Worm (Caenorhabditis elegans) whole organism, L1 larva: Measurements from ENCODE around the gene F58B4.3.

Source experiments
- C16A3.4 ChIP-seq: fragments of 150-350 bp; optimal IDR thresholded peaks from 2 replicates; lab custom pipeline; 2014; ENCODE audit warnings: missing biosample characterization, missing genetic modification characterization
- F16B12.6 ChIP-seq: fragments of 150-350 bp; optimal IDR thresholded peaks from 2 replicates; lab custom pipeline; 2014; ENCODE audit warnings: missing biosample characterization, missing genetic modification characterization
- Y116A8C.19 ChIP-seq: sonication (generic microtip); optimal IDR thresholded peaks from 2 replicates; lab custom pipeline; 2016; ENCODE audit warnings: missing compliant biosample characterization, missing genetic modification characterization, borderline replicate concordance
- alr-1 ChIP-seq: fragments of 200-800 bp; sonication (Bioruptor generic); optimal IDR thresholded peaks from 2 replicates; lab custom pipeline; 2018; ENCODE audit warnings: borderline replicate concordance, mild to moderate bottlenecking, missing genetic modification characterization, missing compliant biosample characterization
- ceh-8 ChIP-seq: fragments of 200-800 bp; sonication (Bioruptor generic); optimal IDR thresholded peaks from 2 replicates; lab custom pipeline; 2018; ENCODE audit warnings: mild to moderate bottlenecking, missing genetic modification characterization, moderate library complexity, missing compliant biosample characterization
- dpl-1 ChIP-seq, 3 experiments: fragments of 150-350 bp in 2 of 3; sonication (generic microtip) in 1 of 3; optimal IDR thresholded peaks; 2 replicates each; lab custom pipeline; 2014 to 2017; ENCODE audit warnings: missing biosample characterization in 3 of 3, missing genetic modification characterization in 3 of 3, missing genetic modification reagents in 3 of 3
- dsc-1 ChIP-seq: sonication (generic microtip); optimal IDR thresholded peaks from 2 replicates; lab custom pipeline; 2016; ENCODE audit warnings: mild to moderate bottlenecking, missing genetic modification characterization, missing compliant biosample characterization
- efl-1 ChIP-seq, 4 experiments: fragments of 150-350 bp; optimal IDR thresholded peaks in 3 of 4; peaks in 1 of 4; 1 replicate in 1 of 4; 2 replicates in 3 of 4; lab custom pipeline; 2014; ENCODE audit warnings: missing biosample characterization in 2 of 4, missing genetic modification characterization in 2 of 4, missing genetic modification reagents in 2 of 4
- egl-13 ChIP-seq: sonication (generic microtip); optimal IDR thresholded peaks from 2 replicates; lab custom pipeline; 2016; ENCODE audit warnings: missing genotype, missing genetic modification reagents, missing genetic modification characterization, missing compliant biosample characterization
- elt-2 ChIP-seq: sonication (generic microtip); optimal IDR thresholded peaks from 2 replicates; lab custom pipeline; 2016; ENCODE audit warnings: missing genetic modification characterization, mild to moderate bottlenecking, inconsistent platforms, missing compliant biosample characterization, missing genetic modification reagents
- elt-3 ChIP-seq, 6 experiments: fragments of 150-350 bp in 1 of 6; sonication (generic microtip); optimal IDR thresholded peaks; 2 replicates each; lab custom pipeline; 2017 to 2018; ENCODE audit warnings: missing biosample characterization in 6 of 6, missing genetic modification characterization in 6 of 6, inconsistent platforms in 1 of 6
- fkh-10 ChIP-seq: sonication (generic microtip); optimal IDR thresholded peaks from 2 replicates; lab custom pipeline; 2017; ENCODE audit warnings: missing biosample characterization, missing genetic modification reagents, missing genetic modification characterization
- fkh-8 ChIP-seq: sonication (generic microtip); optimal IDR thresholded peaks from 2 replicates; lab custom pipeline; 2016; ENCODE audit warnings: mild to moderate bottlenecking, missing genetic modification characterization, missing compliant biosample characterization
- grh-1 ChIP-seq: fragments of 200-800 bp; sonication (Bioruptor generic); IDR thresholded peaks from 2 replicates; pipeline ENCODE4 v1.3.6; 2022; ENCODE audit warnings: missing genetic modification reagents, missing genetic modification characterization, missing compliant biosample characterization
- hlh-17 ChIP-seq: fragments of 200-800 bp; sonication (Bioruptor generic); optimal IDR thresholded peaks from 2 replicates; lab custom pipeline; 2018; ENCODE audit warnings: missing genetic modification characterization, mild to moderate bottlenecking, missing compliant biosample characterization, moderate library complexity, borderline replicate concordance
- irx-1 ChIP-seq: sonication (generic microtip); optimal IDR thresholded peaks from 2 replicates; lab custom pipeline; 2016; ENCODE audit warnings: missing genetic modification characterization, missing compliant biosample characterization
- isw-1 ChIP-seq: fragments of 200-800 bp; sonication (Bioruptor generic); IDR thresholded peaks from 2 replicates; pipeline ENCODE4 v1.3.6; 2022; ENCODE audit warnings: missing genetic modification characterization, missing compliant biosample characterization
- lin-14 ChIP-seq: fragments of 200-800 bp; sonication (Bioruptor generic); optimal IDR thresholded peaks from 2 replicates; lab custom pipeline; 2018; ENCODE audit warnings: mild to moderate bottlenecking, missing genetic modification characterization, moderate library complexity, missing compliant biosample characterization
- lin-35 ChIP-seq, 2 experiments: fragments of 150-350 bp; optimal IDR thresholded peaks; 2 replicates each; lab custom pipeline; 2014; ENCODE audit warnings: missing biosample characterization in 2 of 2, missing genetic modification characterization in 2 of 2, missing genetic modification reagents in 2 of 2
- lsy-2 ChIP-seq, 2 experiments: fragments of 150-350 bp; optimal IDR thresholded peaks; 2 replicates each; lab custom pipeline; 2014; ENCODE audit warnings: missing biosample characterization in 2 of 2, missing genetic modification characterization in 2 of 2
- mef-2 ChIP-seq: fragments of 150-350 bp; optimal IDR thresholded peaks from 2 replicates; lab custom pipeline; 2014; ENCODE audit warnings: missing biosample characterization, missing genetic modification characterization
- mep-1 ChIP-seq: fragments of 150-350 bp; optimal IDR thresholded peaks from 2 replicates; lab custom pipeline; 2014; ENCODE audit warnings: missing biosample characterization, missing genetic modification characterization
- nhr-11 ChIP-seq: fragments of 150-350 bp; optimal IDR thresholded peaks from 2 replicates; lab custom pipeline; 2014; ENCODE audit warnings: missing biosample characterization, missing genetic modification characterization
- nhr-19 ChIP-seq: fragments of 200-800 bp; sonication (Bioruptor generic); conservative IDR thresholded peaks from 2 replicates; pipeline ENCODE4 v1.3.6; 2022; ENCODE audit warnings: missing genetic modification characterization, missing compliant biosample characterization
- nhr-20 ChIP-seq: sonication (generic microtip); optimal IDR thresholded peaks from 2 replicates; lab custom pipeline; 2016; ENCODE audit warnings: mild to moderate bottlenecking, missing genetic modification characterization, missing compliant biosample characterization
- nhr-47 ChIP-seq: sonication (generic microtip); optimal IDR thresholded peaks from 2 replicates; lab custom pipeline; 2016; ENCODE audit warnings: mild to moderate bottlenecking, missing genetic modification characterization, moderate library complexity, missing compliant biosample characterization
- nhr-71 ChIP-seq: sonication (generic microtip); optimal IDR thresholded peaks from 2 replicates; lab custom pipeline; 2016; ENCODE audit warnings: mild to moderate bottlenecking, missing genetic modification characterization, moderate library complexity, missing compliant biosample characterization
- nhr-76 ChIP-seq: sonication (generic microtip); optimal IDR thresholded peaks from 2 replicates; lab custom pipeline; 2017; ENCODE audit warnings: missing biosample characterization, missing genetic modification characterization
- nhr-77 ChIP-seq: fragments of 150-350 bp; optimal IDR thresholded peaks from 2 replicates; lab custom pipeline; 2014; ENCODE audit warnings: missing biosample characterization, missing genetic modification characterization
- nhr-85 ChIP-seq: sonication (generic microtip); peaks from one replicate; lab custom pipeline; 2016; ENCODE audit warnings: missing genetic modification characterization, inconsistent platforms, missing compliant biosample characterization
- pag-3 ChIP-seq: sonication (generic microtip); optimal IDR thresholded peaks from 2 replicates; lab custom pipeline; 2017; ENCODE audit warnings: missing genetic modification characterization, mild to moderate bottlenecking, missing compliant biosample characterization, antibody characterized with exemption, borderline replicate concordance; ENCODE audit not compliant: insufficient read depth
- pax-3 ChIP-seq: fragments of 200-800 bp; sonication (Bioruptor generic); optimal IDR thresholded peaks from 2 replicates; lab custom pipeline; 2018; ENCODE audit warnings: mild to moderate bottlenecking, missing genetic modification characterization, moderate library complexity, missing compliant biosample characterization
- pqm-1 ChIP-seq: sonication (generic microtip); optimal IDR thresholded peaks from 3 replicates; lab custom pipeline; 2017; ENCODE audit warnings: missing biosample characterization, missing genetic modification characterization
- skn-1 ChIP-seq: fragments of 150-350 bp; optimal IDR thresholded peaks from 2 replicates; lab custom pipeline; 2014; ENCODE audit warnings: missing biosample characterization, missing genetic modification characterization
- snpc-4 ChIP-seq: fragments of 150-350 bp; optimal IDR thresholded peaks from 2 replicates; lab custom pipeline; 2014; ENCODE audit warnings: missing biosample characterization, missing genetic modification characterization
- snu-23 ChIP-seq: sonication (generic microtip); optimal IDR thresholded peaks from 2 replicates; lab custom pipeline; 2016; ENCODE audit warnings: missing genetic modification characterization, missing compliant biosample characterization
- swsn-7 ChIP-seq: sonication (generic microtip); optimal IDR thresholded peaks from 2 replicates; lab custom pipeline; 2016; ENCODE audit warnings: missing genetic modification characterization, missing compliant biosample characterization
- unc-98 ChIP-seq: fragments of 200-800 bp; sonication (Bioruptor generic); IDR thresholded peaks from 2 replicates; pipeline ENCODE4 v1.3.6; 2022; ENCODE audit warnings: missing genetic modification characterization, missing compliant biosample characterization
- ztf-11 ChIP-seq, 2 experiments: sonication (generic microtip); optimal IDR thresholded peaks; 2 replicates each; lab custom pipeline; 2016 to 2017; ENCODE audit warnings: missing genetic modification characterization in 2 of 2, missing biosample characterization in 1 of 2, missing compliant biosample characterization in 1 of 2
- ztf-4 ChIP-seq: fragments of 150-350 bp; optimal IDR thresholded peaks from 2 replicates; lab custom pipeline; 2014; ENCODE audit warnings: missing biosample characterization, missing genetic modification characterization

F58B4.3 gene

DNA sequence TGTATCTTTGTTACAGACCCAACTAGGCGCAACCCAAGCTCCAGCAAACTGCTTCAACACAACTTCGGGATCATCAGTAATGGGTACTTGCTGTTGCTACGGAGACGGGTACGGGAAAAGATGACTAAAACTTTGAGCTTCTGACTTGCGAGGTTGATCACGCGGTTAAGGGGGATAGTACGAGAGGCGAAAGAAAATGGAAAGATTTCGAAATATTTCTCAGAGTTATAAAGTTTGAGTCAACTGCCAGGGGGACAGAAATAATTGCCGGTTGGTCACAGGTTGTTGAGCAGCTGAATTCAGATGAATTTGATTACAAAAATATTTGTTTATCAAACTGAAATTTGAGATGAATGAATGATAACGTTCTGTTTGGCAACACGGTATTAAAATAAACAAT is 4.0 kb upstream of the F58B4.3 start (continued):
- TF ChIP-seq snpc-4 (tag; lab: Kevin White, UChicago) (no peak), C16A3.4 (tag; lab: Kevin White, UChicago) (no peak)

DNA sequence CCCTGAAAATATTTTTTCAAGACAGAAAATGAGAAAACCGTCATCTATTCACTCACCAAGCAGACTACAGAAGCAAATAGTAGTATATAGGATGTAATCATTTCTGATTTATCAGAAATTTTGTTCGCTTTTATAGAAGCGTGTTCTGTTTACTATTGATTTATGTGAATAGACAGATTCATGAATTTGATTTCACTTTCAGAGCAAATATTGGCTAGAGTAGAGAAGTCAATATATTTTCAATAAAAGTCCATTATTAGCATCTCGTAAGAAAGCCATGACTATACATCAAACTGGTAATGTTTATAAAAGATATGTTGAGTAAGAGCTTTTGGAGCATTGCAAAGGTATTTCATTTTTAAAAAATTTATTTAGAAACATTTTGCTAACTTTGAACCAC is 1.6 kb downstream of the F58B4.3 start, which contains the start of gene scvp-1:
TSS of gene scvp-1 (minus strand) at position 101 of the 400 bp plus-strand sequence.
- no peak for TF ChIP-seq skn-1 (tag; lab: Kevin White, UChicago)
- TF ChIP-seq pag-3 (tag; lab: Kevin White, UChicago), result no peak
- TF ChIP-seq isw-1 (GFP tag; lab: Robert Waterston, UW), result no peak

DNA sequence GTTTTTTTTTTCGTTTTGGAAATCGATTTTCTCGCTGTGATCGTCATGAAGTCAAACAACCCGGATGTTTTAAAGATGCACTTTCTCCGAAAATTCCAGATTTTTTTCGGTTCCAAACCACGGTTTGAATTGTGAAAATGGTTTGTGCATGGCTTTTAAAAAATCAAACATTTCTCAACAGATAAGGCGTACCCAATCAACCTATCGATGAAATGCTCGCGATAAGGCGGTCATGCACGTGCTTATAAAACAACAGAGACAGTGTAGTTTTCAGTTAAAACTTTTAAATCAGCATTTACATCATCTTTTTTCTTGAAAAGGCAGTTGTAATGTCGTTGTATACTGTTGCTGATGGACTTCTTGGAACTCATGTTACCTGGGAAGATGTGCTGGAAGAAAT is 2.8 kb downstream of the F58B4.3 start, which contains the start of gene F58B4.5:
TSS of gene F58B4.5 (plus strand) at position 283 of the 400 bp plus-strand sequence.
- TF ChIP-seq nhr-20 (tag; lab: Kevin White, UChicago), result peak; percentile 51
- TF ChIP-seq lin-35 (GFP tag; optimal IDR thresholded peaks at IDR 0.05; lab: Kevin White, UChicago), result peak in 1 of 2 experiments; percentile 19
- no peak for TF ChIP-seq Y116A8C.19 (tag; lab: Kevin White, UChicago)
- TF ChIP-seq egl-13 (tag; lab: Kevin White, UChicago), result no peak
- no peak for TF ChIP-seq alr-1 (tag; lab: Kevin White, UChicago)
- no peak for TF ChIP-seq mef-2
- TF ChIP-seq efl-1 (optimal IDR thresholded peaks at IDR 0.05; lab: Kevin White, UChicago), result no peak
- TF ChIP-seq efl-1 (GFP tag; optimal IDR thresholded peaks at IDR 0.05 in 1 of 2; lab: Kevin White, UChicago), result peak in 1 of 2 experiments; percentile 43
- TF ChIP-seq pax-3, result no peak
- peak; percentile 89 for TF ChIP-seq elt-2 (tag; lab: Kevin White, UChicago)
- no peak for TF ChIP-seq nhr-11 (tag; lab: Kevin White, UChicago)

DNA sequence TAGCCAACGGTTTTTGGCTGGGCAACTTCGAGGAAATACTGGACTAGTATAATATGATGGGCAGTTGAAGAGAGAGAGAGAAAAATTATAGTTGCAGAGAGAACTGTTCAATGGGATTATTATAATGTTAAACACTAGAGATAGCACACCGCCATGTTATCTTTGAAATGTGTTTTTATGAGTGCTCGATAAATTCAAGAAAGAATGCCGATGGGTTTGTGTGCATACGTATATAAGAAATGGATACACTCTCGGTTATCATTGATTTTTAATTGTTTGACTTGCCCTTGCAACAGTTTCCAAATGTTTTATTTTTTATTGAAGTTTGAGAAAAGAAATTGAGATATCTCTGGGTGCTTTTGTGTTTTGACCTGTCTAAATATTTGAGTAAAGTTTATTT is 7.1 kb downstream of the F58B4.3 start, which contains the start of gene F17C11.12:
TSS of gene F17C11.12 (minus strand) at position 240 of the 400 bp plus-strand sequence.
- no peak for TF ChIP-seq mef-2
- TF ChIP-seq F16B12.6 (tag; lab: Kevin White, UChicago), result no peak
- TF ChIP-seq fkh-10 (GFP tag; lab: Kevin White, UChicago), result no peak
- TF ChIP-seq elt-2 (tag; lab: Kevin White, UChicago), result peak; percentile 83
- peak; percentile 1 for TF ChIP-seq nhr-20 (tag; lab: Kevin White, UChicago)
- no peak for TF ChIP-seq isw-1 (GFP tag; lab: Robert Waterston, UW)
- no peak for TF ChIP-seq dsc-1 (tag; lab: Kevin White, UChicago)
- TF ChIP-seq grh-1 (GFP tag; lab: Robert Waterston, UW), result no peak

DNA sequence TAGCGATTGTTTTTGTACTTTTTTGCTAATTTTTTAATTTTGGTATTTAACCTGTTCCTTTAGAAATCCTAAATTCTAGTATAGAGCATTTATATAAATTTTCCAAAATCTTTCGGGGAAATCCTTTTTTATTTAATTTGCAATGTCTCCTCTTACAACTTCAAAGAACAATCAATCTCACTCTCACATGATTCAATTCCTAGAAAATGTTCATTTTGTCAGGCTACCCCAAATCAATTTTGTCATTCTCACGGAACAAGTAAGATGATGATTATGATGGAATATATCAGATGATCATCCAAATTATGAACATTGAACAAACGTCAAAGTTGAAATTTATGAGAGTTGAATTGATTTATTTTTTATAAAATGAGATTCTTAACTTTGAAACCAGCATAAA is 7.7 kb downstream of the F58B4.3 start:
- TF ChIP-seq nhr-19 (GFP tag; lab: Robert Waterston, UW) (peak; percentile 88), nhr-20 (tag; lab: Kevin White, UChicago) (peak; percentile 70), pqm-1 (tag; lab: Kevin White, UChicago) (no peak), hlh-17 (no peak), nhr-76 (no peak), elt-3 (tag; optimal IDR thresholded peaks at IDR 0.05; lab: Kevin White, UChicago) (peak in 1 of 6 experiments; percentile 65), dpl-1 (GFP tag; optimal IDR thresholded peaks at IDR 0.05; lab: Kevin White, UChicago) (peak in 1 of 3 experiments; percentile 2), fkh-10 (GFP tag; lab: Kevin White, UChicago) (peak; percentile 92), lsy-2 (tag; optimal IDR thresholded peaks at IDR 0.05; lab: Kevin White, UChicago) (peak; percentile 26 to 65), unc-98 (GFP tag; lab: Robert Waterston, UW) (no peak), swsn-7 (peak; percentile 30), nhr-47 (tag; lab: Kevin White, UChicago) (peak; percentile 73), nhr-77 (tag; lab: Kevin White, UChicago) (no peak), fkh-8 (peak; percentile 79), irx-1 (tag; lab: Kevin White, UChicago) (peak; percentile 17), nhr-11 (tag; lab: Kevin White, UChicago) (peak; percentile 63), efl-1 (optimal IDR thresholded peaks at IDR 0.05; lab: Kevin White, UChicago) (no peak), efl-1 (GFP tag; optimal IDR thresholded peaks at IDR 0.05 in 1 of 2; lab: Kevin White, UChicago) (peak in 1 of 2 experiments; percentile 62), mep-1 (tag; lab: Kevin White, UChicago) (peak; percentile 30), ceh-8 (peak; percentile 44), snu-23 (peak; percentile 41), lin-35 (GFP tag; optimal IDR thresholded peaks at IDR 0.05; lab: Kevin White, UChicago) (peak in 1 of 2 experiments; percentile 27), skn-1 (tag; lab: Kevin White, UChicago) (peak; percentile 64), ztf-11 (tag; optimal IDR thresholded peaks at IDR 0.05; lab: Kevin White, UChicago) (no peak), ztf-4 (tag; lab: Kevin White, UChicago) (peak; percentile 45), dsc-1 (tag; lab: Kevin White, UChicago) (peak; percentile 69), lin-14 (GFP tag; lab: Kevin White, UChicago) (peak; percentile 67), nhr-71 (tag; lab: Kevin White, UChicago) (peak; percentile 88), nhr-85 (no peak)
- TF ChIP-seq, all 84 proteins: peak for 21
